Worm (Caenorhabditis elegans) whole organism, L3 larva: ENCODE measurements around the gene srh-199.

Source experiments
- ama-1 ChIP-seq: fragments of 150-350 bp; optimal IDR thresholded peaks from 2 replicates; lab custom pipeline; 2018
- ceh-28 ChIP-seq: fragments of 150-350 bp; optimal IDR thresholded peaks from 2 replicates; lab custom pipeline; 2014; ENCODE audit warnings: missing biosample characterization, missing genetic modification reagents, missing genetic modification characterization
- ceh-82 ChIP-seq: fragments of 150-350 bp; optimal IDR thresholded peaks from 2 replicates; lab custom pipeline; 2014; ENCODE audit warnings: missing biosample characterization, missing genetic modification characterization
- daf-12 ChIP-seq: fragments of 150-350 bp; optimal IDR thresholded peaks from 2 replicates; lab custom pipeline; 2014; ENCODE audit warnings: missing biosample characterization, missing genetic modification reagents, missing genetic modification characterization
- lsy-12 ChIP-seq: sonication (generic microtip); optimal IDR thresholded peaks from 2 replicates; lab custom pipeline; 2016; ENCODE audit warnings: mild to moderate bottlenecking, missing genetic modification characterization, missing compliant biosample characterization
- nhr-25 ChIP-seq: sonication (generic microtip); optimal IDR thresholded peaks from 2 replicates; lab custom pipeline; 2017; ENCODE audit warnings: missing biosample characterization, missing genetic modification characterization
- unc-39 ChIP-seq: sonication (generic microtip); optimal IDR thresholded peaks from 4 replicates; lab custom pipeline; 2017; ENCODE audit warnings: missing biosample characterization, missing genetic modification characterization

DNA sequence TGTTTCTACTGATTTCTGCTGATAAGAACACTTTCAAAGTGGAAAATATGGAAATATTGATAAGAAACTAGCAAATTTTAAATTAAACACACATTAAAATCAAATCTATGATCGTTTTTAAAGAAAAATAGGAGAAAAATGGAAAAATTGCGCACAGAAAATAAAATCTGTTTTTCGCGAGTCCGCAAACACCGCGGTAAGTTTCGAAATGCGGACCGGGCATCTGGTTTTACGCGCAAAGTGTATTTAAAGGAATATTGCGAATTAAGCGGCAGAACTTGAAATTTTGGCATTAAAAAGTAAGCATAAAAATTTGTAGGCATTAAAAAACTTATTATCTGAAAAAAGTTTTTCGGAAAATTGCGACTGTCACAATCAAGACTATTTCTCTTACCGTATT lies 21.8 kb upstream of the srh-199 start:
- TF ChIP-seq daf-12 (tag; lab: Kevin White, UChicago): no peak
- no peak for TF ChIP-seq nhr-25 (tag; lab: Kevin White, UChicago)
- TF ChIP-seq unc-39: no peak
- TF ChIP-seq lsy-12 (tag; lab: Kevin White, UChicago): no peak
- no peak for TF ChIP-seq ceh-28
- no peak for TF ChIP-seq ama-1 (lab: Kevin White, UChicago)
- no peak for TF ChIP-seq ceh-82 (tag; lab: Kevin White, UChicago)
